Worm (Caenorhabditis elegans): ENCODE measurements around the gene R10E4.11.

ce11 chrIII:4302780-4303179 lies 1.9 kb upstream of the R10E4.11 start:
- TF ChIP-seq flt-1 (GFP tag; IDR thresholded peaks at IDR 0.05) (no peak), med-1 (GFP tag; optimal IDR thresholded peaks at IDR 0.05; ENCODE audit: insufficient read depth) (no peak), ztf-23 (GFP tag; IDR thresholded peaks at IDR 0.05) (no peak), tab-1 (GFP tag; IDR thresholded peaks at IDR 0.05) (no peak), ref-1 (GFP tag; conservative IDR thresholded peaks at IDR 0.05) (no peak), T22C8.4 (GFP tag; IDR thresholded peaks at IDR 0.05) (no peak), ztf-29 (GFP tag; IDR thresholded peaks at IDR 0.05) (no peak), klf-2 (GFP tag; conservative IDR thresholded peaks at IDR 0.05) (no peak), cog-1 (tag; optimal IDR thresholded peaks at IDR 0.05) (no peak)
